Worm (Caenorhabditis elegans): ENCODE data around the gene W04E12.5.
"Not testable (repeated sequence)": the region's sequence is repeated elsewhere in the genome, so short reads cannot be mapped to it uniquely, and the experiment has no call there.

W04E12.5 gene

ce11 chrV:19710514-19710913 lies 35.4 kb upstream of the W04E12.5 start, which contains the start of gene Y43F8C.15:
Y43F8C.15 (minus strand) TSS chrV:19710614.
- TF ChIP-seq ceh-20 (GFP tag; IDR thresholded peaks at IDR 0.05); hlh-30 (tag; optimal IDR thresholded peaks at IDR 0.05; ENCODE audit: insufficient read depth); F10B5.3 (tag; optimal IDR thresholded peaks at IDR 0.05): not testable (repeated sequence)

DNA sequence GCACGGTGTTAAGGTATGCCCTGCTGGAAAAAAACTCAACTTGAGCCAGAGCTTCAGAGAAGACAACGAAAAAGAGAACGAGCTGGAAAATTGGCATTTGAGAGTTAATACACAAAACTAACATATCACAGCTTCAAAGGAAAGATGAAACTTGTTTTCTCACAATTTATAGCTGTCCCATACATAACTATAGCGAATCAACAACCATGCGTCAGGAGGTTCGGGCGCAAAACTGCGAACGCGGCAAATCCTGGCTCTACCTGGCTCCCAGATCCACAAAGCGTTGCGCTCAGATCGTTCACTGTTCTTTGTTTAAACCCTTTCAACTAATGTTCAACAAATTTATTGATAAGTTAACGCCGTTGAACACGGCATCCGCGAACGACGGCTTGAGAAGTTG lies 34.3 kb upstream of the W04E12.5 start, which contains the start of gene Y43F8C.23:
TSS of gene Y43F8C.23 (minus strand) at position 101 of the 400 bp plus-strand sequence.
- TF ChIP-seq unc-62 (GFP tag; optimal IDR thresholded peaks at IDR 0.05 in 1 of 2); unc-62 (tag; optimal IDR thresholded peaks at IDR 0.05); saeg-2 (GFP tag; IDR thresholded peaks at IDR 0.05); gei-8 (GFP tag; optimal IDR thresholded peaks at IDR 0.05): not testable (repeated sequence)

- TF ChIP-seq aha-1 (tag) = peak; percentile 9
- TF ChIP-seq nhr-28 (tag; optimal IDR thresholded peaks at IDR 0.05) = no peak
Observed at ce11 chrV:19715419-19715818, 30.5 kb upstream of the W04E12.5 start, which contains the start of gene Y43F8C.16. Y43F8C.16 (minus strand) TSS chrV:19715519.

DNA sequence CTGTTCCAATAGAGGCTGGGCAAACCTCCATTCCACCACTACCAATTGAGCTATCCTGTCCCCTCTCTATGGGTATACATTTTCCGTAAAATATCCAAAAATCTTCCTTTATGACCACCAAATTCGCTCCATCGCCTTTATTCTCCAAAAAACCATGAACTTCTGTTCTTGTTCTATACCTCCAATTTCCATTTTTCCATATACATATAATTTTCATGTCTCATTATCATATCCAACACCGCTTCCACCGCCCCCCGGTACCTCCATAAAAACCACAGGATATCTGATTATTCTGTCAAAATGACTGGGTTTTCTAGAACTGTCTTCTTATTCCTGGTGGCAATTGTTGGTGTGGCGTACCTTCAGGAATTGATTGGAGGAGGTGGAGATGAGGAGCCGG lies 30.1 kb upstream of the W04E12.5 start, which contains the start of gene Y43F8C.17:
TSS of gene Y43F8C.17 (plus strand) at position 301 of the 400 bp plus-strand sequence.
- no peak for TF ChIP-seq F37D6.2 (tag; optimal IDR thresholded peaks at IDR 0.05)
- peak in 1 of 2 experiments; percentile 12 for TF ChIP-seq unc-62 (GFP tag; optimal IDR thresholded peaks at IDR 0.05 in 1 of 2)
- TF ChIP-seq unc-62 (tag; optimal IDR thresholded peaks at IDR 0.05) = no peak

DNA sequence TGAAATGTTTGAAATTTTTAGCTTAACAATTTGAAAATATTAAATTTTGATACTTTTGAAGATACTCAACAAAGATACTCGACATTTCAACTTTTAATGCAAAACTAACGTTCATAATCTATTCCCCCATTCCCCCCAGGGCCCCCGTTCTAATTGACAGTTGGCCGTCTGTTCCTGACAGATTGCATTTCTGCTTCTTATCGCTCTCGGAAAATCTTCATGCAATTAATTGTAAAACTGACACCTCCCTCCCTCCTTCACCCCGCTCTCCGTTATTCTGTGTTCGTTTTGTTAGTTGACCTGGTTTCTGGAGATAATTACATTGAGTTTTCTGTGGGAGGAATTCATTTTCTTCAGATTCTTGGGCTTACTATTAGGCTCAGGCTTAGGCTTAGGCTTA lies 28.0 kb upstream of the W04E12.5 start:
- TF ChIP-seq dmd-6 (GFP tag; IDR thresholded peaks at IDR 0.05) = peak; percentile 18; the same call in 1 of the 2 replicates
- TF ChIP-seq mes-2 (tag; optimal IDR thresholded peaks at IDR 0.05; ENCODE audit: poor library complexity, severe bottlenecking) = no peak

- TF ChIP-seq D1046.2 (GFP tag; IDR thresholded peaks at IDR 0.05) (no peak), T20F7.1 (GFP tag; optimal IDR thresholded peaks at IDR 0.05) (no peak), attf-4 (tag; optimal IDR thresholded peaks at IDR 0.05) (no peak), unc-130 (GFP tag; optimal IDR thresholded peaks at IDR 0.05) (no peak), duxl-1 (tag; optimal IDR thresholded peaks at IDR 0.05; ENCODE audit: poor library complexity) (no peak), snpc-1.2 (GFP tag; IDR thresholded peaks at IDR 0.05) (no peak), spr-1 (tag; optimal IDR thresholded peaks at IDR 0.05) (no peak), skn-1 (tag; optimal IDR thresholded peaks at IDR 0.05) (no peak), ama-1 (optimal IDR thresholded peaks at IDR 0.05) (no peak), zfp-2 (tag; optimal IDR thresholded peaks at IDR 0.05) (no peak)
Observed at ce11 chrV:19718660-19719059, 27.3 kb upstream of the W04E12.5 start.

ce11 chrV:19719253-19719652 lies 26.7 kb upstream of the W04E12.5 start, which contains the start of gene Y116F11A.6:
Y116F11A.6 (plus strand) TSS chrV:19719553.
- TF ChIP-seq nhr-11 (tag; optimal IDR thresholded peaks at IDR 0.05) (no peak), dve-1 (tag; optimal IDR thresholded peaks at IDR 0.05; ENCODE audit: insufficient read depth) (no peak), vab-7 (GFP tag; IDR thresholded peaks at IDR 0.05) (no peak), sdz-12 (GFP tag; optimal IDR thresholded peaks at IDR 0.05) (no peak), D1046.2 (GFP tag; IDR thresholded peaks at IDR 0.05) (no peak), unc-130 (GFP tag; optimal IDR thresholded peaks at IDR 0.05) (no peak), pqm-1 (tag; optimal IDR thresholded peaks at IDR 0.05) (no peak), hif-1 (tag; optimal IDR thresholded peaks at IDR 0.05) (no peak), madf-5 (GFP tag; IDR thresholded peaks at IDR 0.05) (no peak), hmg-1.1 (GFP tag; IDR thresholded peaks at IDR 0.05) (no peak), nhr-77 (tag; optimal IDR thresholded peaks at IDR 0.05) (no peak), zip-2 (tag; optimal IDR thresholded peaks at IDR 0.05) (no peak), nhr-28 (tag; optimal IDR thresholded peaks at IDR 0.05) (no peak), mxl-2 (GFP tag; conservative IDR thresholded peaks at IDR 0.05) (no peak), daf-8 (GFP tag; IDR thresholded peaks at IDR 0.05) (no peak), rbr-2 (tag; optimal IDR thresholded peaks at IDR 0.05) (no peak), F37D6.2 (tag; optimal IDR thresholded peaks at IDR 0.05) (no peak)
